Worm (Caenorhabditis elegans) whole organism, L4 larva: ENCODE measurements around the gene C27D8.1.

Experiments
- F44E2.7 ChIP-seq: fragments of 200-800 bp; sonication (Bioruptor generic); IDR thresholded peaks from 2 replicates; pipeline ENCODE4 v2.1.2; 2022; ENCODE audit warnings: missing genetic modification characterization, missing compliant biosample characterization
- Y75B8A.6 ChIP-seq: fragments of 200-800 bp; sonication (Bioruptor generic); IDR thresholded peaks from 2 replicates; pipeline ENCODE4 v1.3.6; 2022; ENCODE audit warnings: missing genetic modification reagents, missing genetic modification characterization, missing compliant biosample characterization
- attf-4 ChIP-seq: sonication (generic microtip); optimal IDR thresholded peaks from 3 replicates; lab custom pipeline; 2017; ENCODE audit warnings: missing biosample characterization, missing genetic modification characterization
- mdl-1 ChIP-seq, 2 experiments: fragments of 150-350 bp in 1 of 2; sonication (generic microtip) in 1 of 2; optimal IDR thresholded peaks; 2 replicates each; lab custom pipeline; 2014 to 2017; ENCODE audit warnings: missing biosample characterization in 2 of 2, missing genetic modification characterization in 2 of 2
- mxl-2 ChIP-seq: fragments of 200-800 bp; sonication (Bioruptor generic); conservative IDR thresholded peaks from 2 replicates; pipeline ENCODE4 v1.3.6; 2022; ENCODE audit warnings: missing genetic modification reagents, missing genetic modification characterization, missing compliant biosample characterization
- nhr-25 ChIP-seq: sonication (generic microtip); optimal IDR thresholded peaks from 2 replicates; lab custom pipeline; 2017; ENCODE audit warnings: missing genetic modification characterization, mild to moderate bottlenecking, missing compliant biosample characterization, antibody characterized with exemption, moderate library complexity, borderline replicate concordance; ENCODE audit not compliant: insufficient read depth
- nhr-28 ChIP-seq: fragments of 150-350 bp; optimal IDR thresholded peaks from 2 replicates; lab custom pipeline; 2014; ENCODE audit warnings: missing biosample characterization, missing genetic modification characterization
- snpc-4 ChIP-seq: fragments of 150-350 bp; optimal IDR thresholded peaks from 2 replicates; lab custom pipeline; 2014; ENCODE audit warnings: missing biosample characterization, missing genetic modification characterization
- zag-1 ChIP-seq: fragments of 150-350 bp; optimal IDR thresholded peaks from 2 replicates; lab custom pipeline; 2014; ENCODE audit warnings: missing biosample characterization, missing genetic modification characterization

ce11 chrIV:12748760-12749159 is 31.1 kb downstream of the C27D8.1 start:
- TF ChIP-seq nhr-28 (tag; lab: Kevin White, UChicago) (no peak), mxl-2 (GFP tag; lab: Robert Waterston, UW) (no peak), attf-4 (no peak), F44E2.7 (GFP tag; lab: Robert Waterston, UW) (no peak), zag-1 (tag; lab: Kevin White, UChicago) (no peak), snpc-4 (tag; lab: Kevin White, UChicago) (no peak), nhr-25 (no peak), mdl-1 (tag; optimal IDR thresholded peaks at IDR 0.05; lab: Kevin White, UChicago) (no peak), Y75B8A.6 (GFP tag; lab: Robert Waterston, UW) (no peak)
